Fruit fly (Drosophila melanogaster): Measurements from ENCODE around the gene CG10359.
A peak's percentile ranks its signal among the peaks of the same experiment; 100 is the strongest.

Gene CG10359

DNA sequence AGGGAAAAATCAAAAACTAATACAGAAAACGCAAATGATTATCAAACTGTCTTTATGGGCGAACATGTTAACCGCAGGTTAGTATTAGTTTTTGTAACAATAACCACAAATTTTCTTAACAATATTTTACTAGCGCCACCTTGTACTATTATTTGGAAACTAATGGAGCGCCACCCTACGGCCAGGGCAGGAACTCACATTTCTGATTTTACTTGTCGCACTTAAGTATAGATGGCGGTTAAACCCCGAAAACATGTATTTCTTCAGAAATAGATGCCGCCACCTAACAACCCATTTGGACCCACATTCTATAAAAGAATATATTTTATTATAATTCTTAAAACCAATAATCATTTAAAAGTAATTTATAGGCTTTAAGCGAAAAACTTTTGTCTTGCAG lies 4.4 kb downstream of the CG10359 start (continued):
- TF ChIP-seq CG32772 (GFP tag; IDR thresholded peaks at IDR 0.05), result peak; percentile 84
- TF ChIP-seq CG4820 (GFP tag; optimal IDR thresholded peaks at IDR 0.05), result peak; percentile 78
- TF ChIP-seq btn (GFP tag; optimal IDR thresholded peaks at IDR 0.05), result peak; percentile 10
- peak; percentile 70 for TF ChIP-seq twi (tag; optimal IDR thresholded peaks at IDR 0.05)
- peak; percentile 40 for TF ChIP-seq Deaf1 (tag; optimal IDR thresholded peaks at IDR 0.05)
- TF ChIP-seq Ssrp (tag; optimal IDR thresholded peaks at IDR 0.05), result peak; percentile 68
- no peak for TF ChIP-seq crp (GFP tag; optimal IDR thresholded peaks at IDR 0.05)
- TF ChIP-seq CG3847 (GFP tag; IDR thresholded peaks at IDR 0.05), result peak; percentile 80
- TF ChIP-seq CkIIα-i1 (GFP tag; IDR thresholded peaks at IDR 0.05), result no peak
- TF ChIP-seq CG9727 (GFP tag; optimal IDR thresholded peaks at IDR 0.05), result peak; percentile 69
- TF ChIP-seq bab2 (GFP tag; optimal IDR thresholded peaks at IDR 0.05), result peak; percentile 79
- TF ChIP-seq CG4854 (GFP tag; optimal IDR thresholded peaks at IDR 0.05), result peak; percentile 60
- TF ChIP-seq Sin3A (optimal IDR thresholded peaks at IDR 0.05), result no peak
- no peak for TF ChIP-seq ems (GFP tag; optimal IDR thresholded peaks at IDR 0.05)
- peak; percentile 26; the same call in 1 of the 2 replicates for TF ChIP-seq unc-4 (GFP tag; IDR thresholded peaks at IDR 0.05; ENCODE audit: partially characterized antibody)
- TF ChIP-seq CG18619 (GFP tag; optimal IDR thresholded peaks at IDR 0.05), result peak; percentile 70
- no peak for TF ChIP-seq usp (GFP tag; optimal IDR thresholded peaks at IDR 0.05)
- peak; percentile 19 for TF ChIP-seq repo (GFP tag; optimal IDR thresholded peaks at IDR 0.05)
- TF ChIP-seq so (GFP tag; IDR thresholded peaks at IDR 0.05), result no peak
- TF ChIP-seq Dref (GFP tag; IDR thresholded peaks at IDR 0.05), result no peak
- TF ChIP-seq CG11398 (GFP tag; optimal IDR thresholded peaks at IDR 0.05), result peak; percentile 45
- TF ChIP-seq CG4360 (GFP tag; IDR thresholded peaks at IDR 0.05), result 0 out of 2 replicates have a peak, but pooled peaks have one; percentile 42
- TF ChIP-seq CG13624 (GFP tag; optimal IDR thresholded peaks at IDR 0.05), result peak; percentile 75
- no peak for TF ChIP-seq tll (GFP tag; optimal IDR thresholded peaks at IDR 0.05)
- peak; percentile 52 for TF ChIP-seq pb (GFP tag; optimal IDR thresholded peaks at IDR 0.05)
- TF ChIP-seq CG15269 (tag; optimal IDR thresholded peaks at IDR 0.05), result peak; percentile 74
- no peak for TF ChIP-seq ac (GFP tag; optimal IDR thresholded peaks at IDR 0.05)
- no peak; the same call in 2 of the 3 replicates for TF ChIP-seq B-H1 (GFP tag; IDR thresholded peaks at IDR 0.05)
- peak; percentile 28; the same call in 1 of the 2 replicates for TF ChIP-seq MBD-R2 (GFP tag; IDR thresholded peaks at IDR 0.05)
- no peak for TF ChIP-seq cas (GFP tag; IDR thresholded peaks at IDR 0.05)
- TF ChIP-seq CG32532 (GFP tag; IDR thresholded peaks at IDR 0.05), result peak; percentile 95
- TF ChIP-seq dan (GFP tag; IDR thresholded peaks at IDR 0.05), result no peak
- peak; percentile 78 for TF ChIP-seq Meics (GFP tag; optimal IDR thresholded peaks at IDR 0.05)
- peak; percentile 20 for TF ChIP-seq TFAM (GFP tag; optimal IDR thresholded peaks at IDR 0.05)
- peak; percentile 47 for TF ChIP-seq en (GFP tag; optimal IDR thresholded peaks at IDR 0.05)
- TF ChIP-seq D (optimal IDR thresholded peaks at IDR 0.05), result no peak
- TF ChIP-seq D (GFP tag; optimal IDR thresholded peaks at IDR 0.05), result peak; percentile 34
- peak; percentile 84 for TF ChIP-seq gem (tag; optimal IDR thresholded peaks at IDR 0.05)
- TF ChIP-seq CG6683 (GFP tag; optimal IDR thresholded peaks at IDR 0.05), result no peak
- TF ChIP-seq CG30431 (GFP tag; optimal IDR thresholded peaks at IDR 0.05), result peak; percentile 57
- TF ChIP-seq unpg (GFP tag; optimal IDR thresholded peaks at IDR 0.05), result peak; percentile 78
- TF ChIP-seq CG9817 (tag; optimal IDR thresholded peaks at IDR 0.05), result peak; percentile 91
- peak; percentile 93 for TF ChIP-seq CG5245 (GFP tag; optimal IDR thresholded peaks at IDR 0.05)
- peak; percentile 78 for TF ChIP-seq CG12659 (GFP tag; optimal IDR thresholded peaks at IDR 0.05)
- peak; percentile 76 for TF ChIP-seq slp2 (GFP tag; optimal IDR thresholded peaks at IDR 0.05)
- peak; percentile 42 for TF ChIP-seq slou (GFP tag; optimal IDR thresholded peaks at IDR 0.05)
- peak; percentile 86 for TF ChIP-seq MTF-1 (GFP tag; optimal IDR thresholded peaks at IDR 0.05; ENCODE audit: borderline replicate concordance)
- peak; percentile 84 for TF ChIP-seq CG10366 (GFP tag; IDR thresholded peaks at IDR 0.05)
- peak; percentile 49 for TF ChIP-seq ab (GFP tag; optimal IDR thresholded peaks at IDR 0.05)
- TF ChIP-seq fu2 (GFP tag; optimal IDR thresholded peaks at IDR 0.05), result peak; percentile 69
- TF ChIP-seq CG10959 (GFP tag; IDR thresholded peaks at IDR 0.05), result peak; percentile 85
- TF ChIP-seq HmgD (GFP tag; optimal IDR thresholded peaks at IDR 0.05), result peak; percentile 51
